Worm (Caenorhabditis elegans) whole organism, late embryonic: ENCODE measurements around the gene tat-4.
A peak's percentile ranks its signal among the peaks of the same experiment; 100 is the strongest.

Experiments
- C08G9.2 ChIP-seq: sonication (generic microtip); optimal IDR thresholded peaks from 2 replicates; lab custom pipeline; 2016; ENCODE audit warnings: mild to moderate bottlenecking, missing genetic modification characterization, moderate library complexity, missing compliant biosample characterization
- C38D4.7 ChIP-seq: fragments of 200-800 bp; sonication (Bioruptor generic); optimal IDR thresholded peaks from 2 replicates; lab custom pipeline; 2018; ENCODE audit warnings: mild to moderate bottlenecking, missing genetic modification characterization, moderate library complexity, missing compliant biosample characterization
- F13H6.1 ChIP-seq: sonication (generic microtip); optimal IDR thresholded peaks from 2 replicates; lab custom pipeline; 2016; ENCODE audit warnings: missing genetic modification characterization, missing compliant biosample characterization
- K02D7.2 ChIP-seq: sonication (generic microtip); optimal IDR thresholded peaks from 2 replicates; lab custom pipeline; 2017; ENCODE audit warnings: mild to moderate bottlenecking, missing genetic modification characterization, missing compliant biosample characterization
- T23F11.4 ChIP-seq: fragments of 200-800 bp; sonication (Bioruptor generic); optimal IDR thresholded peaks from 2 replicates; lab custom pipeline; 2018; ENCODE audit warnings: mild to moderate bottlenecking, missing genetic modification characterization, missing compliant biosample characterization
- Y22D7AL.16 ChIP-seq: sonication (generic microtip); optimal IDR thresholded peaks from 2 replicates; lab custom pipeline; 2016; ENCODE audit warnings: missing genetic modification characterization, missing compliant biosample characterization
- ama-1 ChIP-seq: fragments of 150-350 bp; optimal IDR thresholded peaks from 2 replicates; lab custom pipeline; 2014
- ceh-18 ChIP-seq: sonication (generic microtip); optimal IDR thresholded peaks from 2 replicates; lab custom pipeline; 2016; ENCODE audit warnings: missing genetic modification characterization, missing compliant biosample characterization
- ceh-22 ChIP-seq: sonication (generic microtip); optimal IDR thresholded peaks from 2 replicates; lab custom pipeline; 2017; ENCODE audit warnings: missing biosample characterization, missing genetic modification characterization
- ceh-24 ChIP-seq: sonication (generic microtip); optimal IDR thresholded peaks from 2 replicates; lab custom pipeline; 2016; ENCODE audit warnings: mild to moderate bottlenecking, missing genetic modification characterization, missing compliant biosample characterization
- ceh-34 ChIP-seq: sonication (generic microtip); optimal IDR thresholded peaks from 2 replicates; lab custom pipeline; 2016; ENCODE audit warnings: mild to moderate bottlenecking, missing genetic modification characterization, missing compliant biosample characterization
- ceh-45 ChIP-seq: fragments of 200-800 bp; sonication (Bioruptor generic); IDR thresholded peaks from 2 replicates; pipeline ENCODE4 v1.3.6; 2022; ENCODE audit warnings: missing genetic modification reagents, missing genetic modification characterization, missing compliant biosample characterization
- ceh-48 ChIP-seq: sonication (generic microtip); optimal IDR thresholded peaks from 2 replicates; lab custom pipeline; 2016; ENCODE audit warnings: missing genetic modification characterization, inconsistent platforms, missing compliant biosample characterization
- dve-1 ChIP-seq: sonication (generic microtip); optimal IDR thresholded peaks from 2 replicates; lab custom pipeline; 2017; ENCODE audit warnings: antibody characterized with exemption, mild to moderate bottlenecking, missing genetic modification characterization, missing compliant biosample characterization
- elt-2 ChIP-seq: sonication (generic microtip); optimal IDR thresholded peaks from 2 replicates; lab custom pipeline; 2016; ENCODE audit warnings: missing genetic modification reagents, missing genetic modification characterization, missing compliant biosample characterization
- eyg-1 ChIP-seq: sonication (generic microtip); optimal IDR thresholded peaks from 2 replicates; lab custom pipeline; 2016; ENCODE audit warnings: missing genotype, missing genetic modification characterization, missing compliant biosample characterization
- fkh-6 ChIP-seq: sonication (generic microtip); optimal IDR thresholded peaks from 2 replicates; lab custom pipeline; 2016; ENCODE audit warnings: missing genetic modification characterization, missing compliant biosample characterization
- hlh-15 ChIP-seq: sonication (generic microtip); optimal IDR thresholded peaks from 2 replicates; lab custom pipeline; 2016; ENCODE audit warnings: missing genetic modification characterization, missing compliant biosample characterization
- hlh-30 ChIP-seq: sonication (generic microtip); optimal IDR thresholded peaks from 2 replicates; lab custom pipeline; 2017; ENCODE audit warnings: antibody characterized with exemption, missing genetic modification characterization, missing compliant biosample characterization; ENCODE audit not compliant: insufficient read depth
- hlh-8 ChIP-seq: sonication (generic microtip); optimal IDR thresholded peaks from 2 replicates; lab custom pipeline; 2016; ENCODE audit warnings: missing genotype, missing genetic modification characterization, missing compliant biosample characterization
- mec-3 ChIP-seq: sonication (generic microtip); optimal IDR thresholded peaks from 2 replicates; lab custom pipeline; 2016; ENCODE audit warnings: borderline replicate concordance, missing genetic modification characterization, missing compliant biosample characterization
- nhr-232 ChIP-seq: sonication (generic microtip); optimal IDR thresholded peaks from 2 replicates; lab custom pipeline; 2016; ENCODE audit warnings: missing genetic modification characterization, missing compliant biosample characterization
- npax-4 ChIP-seq: sonication (generic microtip); optimal IDR thresholded peaks from 2 replicates; lab custom pipeline; 2016; ENCODE audit warnings: missing genetic modification characterization, missing compliant biosample characterization
- odd-2 ChIP-seq: sonication (generic microtip); optimal IDR thresholded peaks from 2 replicates; lab custom pipeline; 2017; ENCODE audit warnings: antibody characterized with exemption, mild to moderate bottlenecking, missing genetic modification characterization, missing compliant biosample characterization
- pag-3 ChIP-seq: sonication (generic microtip); optimal IDR thresholded peaks from 2 replicates; lab custom pipeline; 2016; ENCODE audit warnings: missing compliant biosample characterization, missing genetic modification characterization, borderline replicate concordance
- pat-9 ChIP-seq: fragments of 200-800 bp; sonication (Bioruptor generic); optimal IDR thresholded peaks from 2 replicates; lab custom pipeline; 2018; ENCODE audit warnings: mild to moderate bottlenecking, missing genetic modification characterization, moderate library complexity, missing compliant biosample characterization
- pqm-1 ChIP-seq: sonication (generic microtip); optimal IDR thresholded peaks from 2 replicates; lab custom pipeline; 2016; ENCODE audit warnings: missing genetic modification characterization, missing compliant biosample characterization
- pros-1 ChIP-seq: fragments of 150-350 bp; optimal IDR thresholded peaks from 2 replicates; lab custom pipeline; 2014; ENCODE audit warnings: missing biosample characterization, missing genetic modification reagents, missing genetic modification characterization
- sdc-2 ChIP-seq: sonication (generic microtip); optimal IDR thresholded peaks from 2 replicates; lab custom pipeline; 2016; ENCODE audit warnings: missing genotype, missing genetic modification characterization, missing compliant biosample characterization
- sox-2 ChIP-seq: fragments of 200-800 bp; sonication (Bioruptor generic); IDR thresholded peaks from 2 replicates; pipeline ENCODE4 v1.3.6; 2022; ENCODE audit warnings: missing genetic modification reagents, missing genetic modification characterization, missing compliant biosample characterization
- tbx-7 ChIP-seq: sonication (generic microtip); optimal IDR thresholded peaks from 2 replicates; lab custom pipeline; 2016; ENCODE audit warnings: missing genotype, missing genetic modification characterization, missing compliant biosample characterization
- ttx-3 ChIP-seq: sonication (generic microtip); optimal IDR thresholded peaks from 2 replicates; lab custom pipeline; 2016; ENCODE audit warnings: missing genetic modification reagents, missing genetic modification characterization, missing compliant biosample characterization
- unc-3 ChIP-seq, 2 experiments: fragments of 200-800 bp in 1 of 2; sonication (Bioruptor generic) in 1 of 2; sonication (generic microtip) in 1 of 2; conservative IDR thresholded peaks in 1 of 2; optimal IDR thresholded peaks in 1 of 2; 2 replicates each; pipeline versions ENCODE4 v1.3.6 to Lab custom; 2016 to 2022; ENCODE audit warnings: missing compliant biosample characterization in 2 of 2, missing genetic modification characterization in 2 of 2, missing genetic modification reagents in 1 of 2
- unc-42 ChIP-seq: sonication (generic microtip); optimal IDR thresholded peaks from 2 replicates; lab custom pipeline; 2016; ENCODE audit warnings: missing genotype, missing genetic modification characterization, missing compliant biosample characterization

tat-4 gene

ce11 chrII:6263685-6264084, 19.6 kb upstream of the tat-4 start, which contains the start of gene F13H8.3:
Gene F13H8.3, plus strand, starts transcription at chrII:6263985.
- TF ChIP-seq ama-1 (lab: Kevin White, UChicago) (no peak), Y22D7AL.16 (no peak), hlh-30 (tag; lab: Kevin White, UChicago) (no peak), T23F11.4 (no peak), fkh-6 (no peak), ttx-3 (tag; lab: Kevin White, UChicago) (no peak), pqm-1 (tag; lab: Kevin White, UChicago) (no peak), pat-9 (tag; lab: Kevin White, UChicago) (no peak), pag-3 (tag; lab: Kevin White, UChicago) (no peak), npax-4 (tag; lab: Kevin White, UChicago) (no peak), pros-1 (no peak)

DNA sequence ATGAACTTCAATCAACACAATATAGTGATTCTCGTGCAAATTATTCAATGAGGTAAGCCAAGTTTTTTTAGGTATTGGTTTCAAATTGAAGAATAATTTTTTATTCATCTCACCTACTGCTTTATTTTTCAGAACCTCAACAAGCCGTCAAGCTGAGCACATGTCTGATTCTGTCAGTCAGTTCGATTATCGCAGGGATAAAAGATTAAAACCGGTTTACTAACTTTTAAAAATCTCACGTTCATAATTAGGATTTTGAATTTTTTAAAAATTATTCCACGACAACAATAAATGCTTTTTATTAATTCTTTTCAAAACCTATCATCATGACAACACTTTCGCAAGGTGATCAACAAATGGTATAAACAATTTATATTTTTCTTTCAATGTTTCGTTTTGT, 18.1 kb upstream of the tat-4 start, which contains the start of gene F13H8.12:
F13H8.12 (plus strand) TSS at position 301 of the 400 bp plus-strand sequence.
- TF ChIP-seq pqm-1 (tag; lab: Kevin White, UChicago), result no peak
- no peak for TF ChIP-seq ceh-18
- TF ChIP-seq odd-2 (tag; lab: Kevin White, UChicago), result no peak
- no peak for TF ChIP-seq K02D7.2 (tag; lab: Kevin White, UChicago)
- no peak for TF ChIP-seq unc-3 (GFP tag; conservative IDR thresholded peaks at IDR 0.05; lab: Robert Waterston, UW)
- TF ChIP-seq unc-3 (tag; optimal IDR thresholded peaks at IDR 0.05; lab: Kevin White, UChicago), result no peak
- TF ChIP-seq F13H6.1, result no peak
- no peak for TF ChIP-seq unc-42
- no peak for TF ChIP-seq C38D4.7
- TF ChIP-seq ceh-45, result no peak
- no peak for TF ChIP-seq eyg-1 (tag; lab: Kevin White, UChicago)
- no peak for TF ChIP-seq ceh-34 (tag; lab: Kevin White, UChicago)
- no peak for TF ChIP-seq ceh-48
- no peak for TF ChIP-seq C08G9.2
- TF ChIP-seq mec-3 (tag; lab: Kevin White, UChicago), result no peak
- TF ChIP-seq sox-2, result no peak
- TF ChIP-seq pros-1, result no peak
- no peak for TF ChIP-seq hlh-8 (tag; lab: Kevin White, UChicago)
- no peak for TF ChIP-seq sdc-2 (tag; lab: Kevin White, UChicago)
- TF ChIP-seq nhr-232 (tag; lab: Kevin White, UChicago), result no peak
- TF ChIP-seq ceh-24 (tag; lab: Kevin White, UChicago), result no peak

DNA sequence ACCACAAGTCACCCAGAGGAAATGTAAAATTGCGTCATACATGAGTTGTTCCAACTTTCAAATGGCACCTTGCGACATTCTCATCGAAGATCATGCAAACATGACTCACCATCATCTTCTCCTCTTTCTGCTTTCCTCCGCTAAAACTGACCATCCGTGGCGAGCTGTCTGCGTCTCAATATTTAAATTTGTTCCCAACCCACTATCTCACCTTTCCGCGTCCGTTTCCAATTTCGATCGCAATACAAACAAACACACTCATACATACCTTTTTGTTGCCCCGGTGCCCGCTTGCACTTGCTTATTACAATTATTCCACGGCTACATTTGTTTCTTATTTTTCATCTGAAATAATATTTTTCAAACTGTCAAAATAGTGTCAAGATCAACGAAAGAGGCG, 16.6 kb upstream of the tat-4 start, which contains the start of gene nmgp-1:
nmgp-1 (plus strand) TSS at position 174 of the 400 bp plus-strand sequence.
- TF ChIP-seq tbx-7 (tag; lab: Kevin White, UChicago) (no peak), nhr-232 (tag; lab: Kevin White, UChicago) (no peak), ama-1 (lab: Kevin White, UChicago) (no peak), ceh-34 (tag; lab: Kevin White, UChicago) (peak; percentile 54), hlh-15 (no peak), dve-1 (tag; lab: Kevin White, UChicago) (no peak)

DNA sequence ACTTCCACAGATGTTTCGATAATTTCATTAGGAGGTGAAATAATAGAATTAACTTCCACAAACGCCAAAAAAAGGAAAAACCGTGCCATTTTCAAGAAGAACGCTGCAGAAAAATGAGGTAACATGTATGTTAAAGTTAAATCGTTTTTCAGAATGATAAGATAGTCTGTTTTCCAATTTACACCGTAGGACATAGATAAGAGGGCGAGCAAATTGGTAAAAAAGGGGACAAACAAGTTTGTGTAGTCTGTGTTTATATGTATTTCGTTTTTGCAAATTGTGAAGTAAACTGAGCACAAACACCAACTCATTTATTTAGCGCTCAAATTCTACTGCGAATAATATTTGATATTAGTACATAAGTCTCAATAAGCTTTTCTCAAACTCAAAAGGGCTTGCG, 15.8 kb upstream of the tat-4 start, which contains the start of gene F13H8.11:
F13H8.11 (minus strand) TSS at position 155 of the 400 bp plus-strand sequence.
- TF ChIP-seq hlh-8 (tag; lab: Kevin White, UChicago), result no peak
- peak; percentile 10 for TF ChIP-seq elt-2 (tag; lab: Kevin White, UChicago)
- TF ChIP-seq ceh-18, result no peak
- TF ChIP-seq ceh-22 (tag; lab: Kevin White, UChicago), result no peak
- no peak for TF ChIP-seq sox-2
